Worm (Caenorhabditis elegans): ENCODE measurements around the gene C05C12.4.

DNA sequence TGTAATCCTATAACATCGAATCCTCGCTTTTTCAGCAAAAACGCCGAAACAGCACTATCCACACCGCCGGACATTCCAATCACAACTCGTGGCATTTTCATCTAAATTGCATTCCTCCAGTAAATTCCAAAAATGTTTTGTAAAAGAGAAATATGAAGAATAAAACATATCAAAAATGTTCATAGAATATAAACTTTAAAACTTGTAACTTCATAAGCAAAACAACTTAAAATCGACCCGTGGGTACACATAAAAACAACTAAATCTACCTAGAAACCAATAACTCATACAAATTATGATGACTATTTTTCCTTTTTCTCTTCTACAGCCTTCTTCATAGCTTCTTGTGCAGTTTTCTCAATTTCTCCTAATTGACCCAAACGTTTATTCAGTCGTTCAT is 48.9 kb upstream of the C05C12.4 start, which contains the start of gene mttu-1:
- TF ChIP-seq F44E2.7 (GFP tag; IDR thresholded peaks at IDR 0.05) (no peak), zip-11 (GFP tag; IDR thresholded peaks at IDR 0.05) (no peak), dpl-1 (GFP tag; optimal IDR thresholded peaks at IDR 0.05) (no peak)

Data from whole organism, L4 larva.